Worm (Caenorhabditis elegans) whole organism, early embryonic: ENCODE data around the gene fars-2.

Experiments used
- B0310.2 ChIP-seq: sonication (generic microtip); optimal IDR thresholded peaks from 2 replicates; lab custom pipeline; 2016; ENCODE audit warnings: mild to moderate bottlenecking, missing genetic modification characterization, missing compliant biosample characterization
- F13C5.2 ChIP-seq: sonication (generic microtip); optimal IDR thresholded peaks from 2 replicates; lab custom pipeline; 2017; ENCODE audit warnings: mild to moderate bottlenecking, missing genetic modification characterization, inconsistent platforms, missing compliant biosample characterization
- aly-1 ChIP-seq: sonication (generic microtip); optimal IDR thresholded peaks from 2 replicates; lab custom pipeline; 2016; ENCODE audit warnings: missing genetic modification characterization, missing compliant biosample characterization
- ama-1 ChIP-seq: fragments of 150-350 bp; optimal IDR thresholded peaks from 2 replicates; lab custom pipeline; 2014
- ceh-13 ChIP-seq: fragments of 200-800 bp; sonication (Bioruptor generic); optimal IDR thresholded peaks from 2 replicates; lab custom pipeline; 2018; ENCODE audit warnings: mild to moderate bottlenecking, missing genetic modification characterization, missing compliant biosample characterization
- ceh-36 ChIP-seq: sonication (generic microtip); optimal IDR thresholded peaks from 2 replicates; lab custom pipeline; 2016; ENCODE audit warnings: missing genetic modification characterization, inconsistent platforms, missing compliant biosample characterization
- ets-7 ChIP-seq: sonication (generic microtip); optimal IDR thresholded peaks from 2 replicates; lab custom pipeline; 2016; ENCODE audit warnings: missing genotype, missing genetic modification characterization, missing compliant biosample characterization
- flt-1 ChIP-seq: fragments of 200-800 bp; sonication (Bioruptor generic); IDR thresholded peaks from 2 replicates; pipeline ENCODE4 v1.3.6; 2022; ENCODE audit warnings: missing genetic modification characterization, missing compliant biosample characterization
- hmbx-1 ChIP-seq: sonication (generic microtip); optimal IDR thresholded peaks from 2 replicates; lab custom pipeline; 2016; ENCODE audit warnings: mild to moderate bottlenecking, missing genetic modification characterization, missing compliant biosample characterization
- hmg-4 ChIP-seq: fragments of 200-800 bp; sonication (Bioruptor generic); optimal IDR thresholded peaks from 2 replicates; lab custom pipeline; 2018; ENCODE audit warnings: mild to moderate bottlenecking, missing genetic modification characterization, missing compliant biosample characterization
- hnd-1 ChIP-seq: sonication (generic microtip); optimal IDR thresholded peaks from 2 replicates; lab custom pipeline; 2016; ENCODE audit warnings: missing genetic modification characterization, missing compliant biosample characterization
- pes-1 ChIP-seq: fragments of 200-800 bp; sonication (Bioruptor generic); IDR thresholded peaks from 2 replicates; pipeline ENCODE4 v1.3.6; 2022; ENCODE audit warnings: missing genetic modification reagents, missing genetic modification characterization, missing compliant biosample characterization
- scrt-1 ChIP-seq: fragments of 200-800 bp; sonication (Bioruptor generic); IDR thresholded peaks from 2 replicates; pipeline ENCODE4 v1.3.6; 2022; ENCODE audit warnings: missing genetic modification characterization, missing compliant biosample characterization
- sea-1 ChIP-seq: fragments of 200-800 bp; sonication (Bioruptor generic); conservative IDR thresholded peaks from 2 replicates; pipeline ENCODE4 v1.3.6; 2022; ENCODE audit warnings: missing genetic modification characterization, missing compliant biosample characterization
- tbx-11 ChIP-seq: fragments of 200-800 bp; sonication (Bioruptor generic); IDR thresholded peaks from 2 replicates; pipeline ENCODE4 v1.3.6; 2022; ENCODE audit warnings: missing genetic modification characterization, missing compliant biosample characterization
- tbx-37 ChIP-seq: fragments of 200-800 bp; sonication (Bioruptor generic); conservative IDR thresholded peaks from 2 replicates; pipeline ENCODE4 v1.3.6; 2022; ENCODE audit warnings: missing genetic modification reagents, missing genetic modification characterization, missing compliant biosample characterization
- tra-4 ChIP-seq: sonication (generic microtip); optimal IDR thresholded peaks from 2 replicates; lab custom pipeline; 2017; ENCODE audit warnings: missing genetic modification characterization, missing compliant biosample characterization

The fars-2 gene

ce11 chrV:19856335-19856734 is 50.9 kb downstream of the fars-2 start:
- TF ChIP-seq hmbx-1 (tag; lab: Kevin White, UChicago), result no peak
- TF ChIP-seq sea-1 (GFP tag; lab: Robert Waterston, UW), result no peak
- no peak for TF ChIP-seq ceh-36 (tag; lab: Kevin White, UChicago)
- no peak for TF ChIP-seq B0310.2
- TF ChIP-seq hnd-1 (tag; lab: Kevin White, UChicago), result no peak
- TF ChIP-seq hmg-4 (GFP tag; lab: Kevin White, UChicago), result no peak
- no peak for TF ChIP-seq aly-1 (tag; lab: Kevin White, UChicago)
- no peak for TF ChIP-seq ets-7

DNA sequence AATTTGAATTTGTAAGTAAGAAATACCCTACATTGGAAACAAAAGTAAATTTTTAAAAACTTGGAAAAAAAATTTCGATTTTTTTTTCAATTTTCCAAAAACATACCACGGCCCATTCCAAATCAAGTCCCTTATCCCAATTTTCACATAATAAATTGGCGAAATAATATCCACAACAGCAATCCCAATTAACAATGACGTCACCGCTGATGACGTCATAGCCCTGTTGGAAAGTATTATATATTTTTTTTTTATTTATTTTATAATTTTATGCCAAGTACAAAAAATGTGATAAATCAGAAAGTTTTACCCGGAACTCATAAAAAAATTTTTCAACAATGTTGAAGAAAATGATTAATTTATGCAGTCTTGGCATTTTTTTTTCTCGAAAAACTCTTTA is 53.6 kb downstream of the fars-2 start:
- TF ChIP-seq hmg-4 (GFP tag; lab: Kevin White, UChicago) (no peak), ceh-13 (GFP tag; lab: Kevin White, UChicago) (no peak), ets-7 (no peak), F13C5.2 (tag; lab: Kevin White, UChicago) (no peak), flt-1 (GFP tag; lab: Robert Waterston, UW) (no peak), ceh-36 (tag; lab: Kevin White, UChicago) (no peak), ama-1 (lab: Kevin White, UChicago) (no peak), aly-1 (tag; lab: Kevin White, UChicago) (no peak), sea-1 (GFP tag; lab: Robert Waterston, UW) (no peak), scrt-1 (GFP tag; lab: Robert Waterston, UW) (no peak), B0310.2 (no peak), tra-4 (tag; lab: Kevin White, UChicago) (no peak), tbx-37 (no peak), tbx-11 (no peak), pes-1 (GFP tag; lab: Robert Waterston, UW) (no peak), hmbx-1 (tag; lab: Kevin White, UChicago) (no peak), hnd-1 (tag; lab: Kevin White, UChicago) (no peak)

DNA sequence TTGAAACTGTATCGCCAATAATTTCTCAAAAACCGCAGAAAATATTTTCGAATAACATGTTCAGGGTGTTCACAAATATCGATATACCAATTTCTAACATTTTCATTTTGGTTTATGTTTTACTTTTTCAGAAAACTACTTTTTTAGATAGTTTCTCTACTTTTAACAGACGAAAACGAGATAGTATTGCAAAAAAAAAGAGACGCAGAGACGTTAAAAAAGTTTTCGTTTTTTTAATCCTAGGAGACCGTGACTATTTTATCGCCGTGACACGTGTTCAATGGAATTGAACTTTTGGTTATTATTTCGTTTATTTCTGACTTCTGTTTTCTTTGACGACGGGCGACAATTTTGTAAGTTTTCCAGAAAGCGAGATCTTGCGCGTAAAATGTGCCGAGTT is 59.2 kb downstream of the fars-2 start, which contains the start of gene Y116F11B.7:
Gene Y116F11B.7, plus strand, starts transcription at position 301 of the 400 bp plus-strand sequence.
- no peak for TF ChIP-seq aly-1 (tag; lab: Kevin White, UChicago)
- no peak for TF ChIP-seq ama-1 (lab: Kevin White, UChicago)
- TF ChIP-seq tbx-37, result no peak
- TF ChIP-seq ceh-13 (GFP tag; lab: Kevin White, UChicago), result no peak
- no peak for TF ChIP-seq B0310.2
- TF ChIP-seq ceh-36 (tag; lab: Kevin White, UChicago), result no peak
- TF ChIP-seq scrt-1 (GFP tag; lab: Robert Waterston, UW), result no peak
- TF ChIP-seq hnd-1 (tag; lab: Kevin White, UChicago), result no peak
- no peak for TF ChIP-seq ets-7
- no peak for TF ChIP-seq pes-1 (GFP tag; lab: Robert Waterston, UW)
- no peak for TF ChIP-seq F13C5.2 (tag; lab: Kevin White, UChicago)
- no peak for TF ChIP-seq hmbx-1 (tag; lab: Kevin White, UChicago)
- no peak for TF ChIP-seq flt-1 (GFP tag; lab: Robert Waterston, UW)
- TF ChIP-seq sea-1 (GFP tag; lab: Robert Waterston, UW), result no peak
- no peak for TF ChIP-seq tra-4 (tag; lab: Kevin White, UChicago)
